Fruit fly (Drosophila melanogaster) whole organism: Measurements from ENCODE around the gene CG42818.

Experiments used
- CG8478 ChIP-seq: fragments of >200 bp; optimal IDR thresholded peaks from 2 replicates; lab custom pipeline; 2018; ENCODE audit warnings: inconsistent platforms
- Dll ChIP-seq: fragments of >200 bp; optimal IDR thresholded peaks from 2 replicates; lab custom pipeline; 2017
- EcR ChIP-seq, 2 experiments: fragments of >200 bp; optimal IDR thresholded peaks; 2 replicates each; lab custom pipeline; 2017; ENCODE audit warnings: missing biosample characterization in 2 of 2, missing genetic modification characterization in 2 of 2, missing genetic modification reagents in 2 of 2
- pan ChIP-seq: fragments of >200 bp; optimal IDR thresholded peaks from 2 replicates; lab custom pipeline; 2017
- psq ChIP-seq: fragments of >200 bp; optimal IDR thresholded peaks from 2 replicates; lab custom pipeline; 2017

DNA sequence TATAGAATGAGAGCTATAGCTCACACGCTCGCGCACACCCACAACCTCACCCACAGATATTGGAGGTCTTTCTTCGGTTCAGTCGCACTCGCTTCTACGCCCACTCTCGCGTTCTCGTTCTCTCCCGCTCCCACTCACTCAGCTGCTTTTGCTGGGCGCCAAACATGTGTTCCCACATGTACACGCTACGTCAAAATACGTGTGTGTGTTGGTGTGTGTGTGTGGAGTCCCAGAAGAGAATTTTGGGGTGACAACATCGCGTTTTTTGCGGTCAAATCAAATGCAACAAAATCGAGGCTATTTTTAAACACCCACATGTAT is 29.7 kb downstream of the CG42818 start:
- TF ChIP-seq Dll (lab: Kevin White, UChicago) (no peak), CG8478 (no peak), psq (lab: Kevin White, UChicago) (no peak), pan (no peak), EcR (GFP tag; optimal IDR thresholded peaks at IDR 0.05; lab: Kevin White, UChicago) (no peak)
